Worm (Caenorhabditis elegans): Measurements from ENCODE around the gene C34F11.1.

DNA sequence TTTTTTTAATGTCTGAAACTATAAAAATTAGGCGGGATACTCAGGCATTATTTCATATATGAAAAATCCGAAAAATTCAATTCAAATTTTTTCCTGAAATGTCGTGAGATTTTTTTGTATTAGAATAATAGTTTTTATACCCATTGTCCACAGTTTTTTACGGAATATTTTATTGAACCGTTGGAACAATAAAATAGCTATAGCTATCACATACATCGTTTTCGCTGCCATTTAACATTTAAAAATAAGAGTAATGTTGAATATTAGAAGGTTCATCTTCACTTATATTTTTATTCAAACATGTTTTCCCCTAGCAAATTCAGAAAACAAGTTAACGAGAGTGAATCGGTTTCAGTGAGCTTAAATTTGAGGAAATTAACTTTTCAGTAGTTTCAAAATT, 41.2 kb upstream of the C34F11.1 start, which contains the start of gene C27D6.15:
- TF ChIP-seq pha-4 (tag; optimal IDR thresholded peaks at IDR 0.05) = no peak
- TF ChIP-seq sptf-1 (tag; optimal IDR thresholded peaks at IDR 0.05) = no peak
